Fruit fly (Drosophila melanogaster) whole organism, embryonic: ENCODE measurements around the gene CG32202.

Experiments used
- ATbp ChIP-seq: fragments of 200-800 bp; sonication (Bioruptor generic); optimal IDR thresholded peaks from 2 replicates; lab custom pipeline; 2017; ENCODE audit warnings: missing biosample characterization, mild to moderate bottlenecking, missing genetic modification characterization, missing genetic modification reagents
- CG11696 ChIP-seq: fragments of 200-800 bp; sonication (Bioruptor generic); IDR thresholded peaks from 2 replicates; pipeline ENCODE4 v1.3.6; 2022; ENCODE audit warnings: missing biosample characterization, missing genetic modification characterization
- CG1529 ChIP-seq: fragments of 200-800 bp; sonication (Bioruptor generic); optimal IDR thresholded peaks from 3 replicates; lab custom pipeline; 2018; ENCODE audit warnings: missing biosample characterization, missing genetic modification characterization
- CG7271 ChIP-seq: fragments of 200-800 bp; sonication (Bioruptor generic); optimal IDR thresholded peaks from 2 replicates; lab custom pipeline; 2018; ENCODE audit warnings: missing biosample characterization, mild to moderate bottlenecking, missing genetic modification characterization, moderate library complexity
- CG8281 ChIP-seq: fragments of 200-800 bp; sonication (Bioruptor generic); optimal IDR thresholded peaks from 2 replicates; lab custom pipeline; 2018; ENCODE audit warnings: missing biosample characterization, mild to moderate bottlenecking, missing genetic modification characterization, moderate library complexity
- Med ChIP-seq: fragments of 200-800 bp; sonication (Bioruptor generic); peaks from one replicate; lab custom pipeline; 2016; ENCODE audit warnings: missing biosample characterization, missing genetic modification characterization, mild to moderate bottlenecking, inconsistent platforms, moderate library complexity
- disco-r ChIP-seq: fragments of 200-800 bp; sonication (Bioruptor generic); optimal IDR thresholded peaks from 2 replicates; lab custom pipeline; 2016; ENCODE audit warnings: missing biosample characterization, missing genetic modification characterization
- en ChIP-seq: fragments of 200-800 bp; sonication (Bioruptor generic); optimal IDR thresholded peaks from 2 replicates; lab custom pipeline; 2016; ENCODE audit warnings: missing biosample characterization, missing genetic modification characterization
- fd96Cb ChIP-seq: fragments of 200-800 bp; sonication (Bioruptor generic); optimal IDR thresholded peaks from 2 replicates; lab custom pipeline; 2018; ENCODE audit warnings: missing biosample characterization, mild to moderate bottlenecking, missing genetic modification characterization, moderate library complexity
- grau ChIP-seq: fragments of 200-800 bp; optimal IDR thresholded peaks from 3 replicates; lab custom pipeline; 2019; ENCODE audit warnings: missing biosample characterization, mild to moderate bottlenecking, missing genetic modification characterization, moderate library complexity
- h ChIP-seq: fragments of >200 bp; optimal IDR thresholded peaks from 2 replicates; lab custom pipeline; 2017

- TF ChIP-seq CG8281 (tag; lab: Kevin White, UChicago) (no peak), fd96Cb (tag; lab: Kevin White, UChicago) (no peak), CG11696 (GFP tag; lab: Robert Waterston, UW) (no peak), Med (no peak), h (lab: Kevin White, UChicago) (no peak), grau (tag; lab: Kevin White, UChicago) (peak; percentile 32), disco-r (GFP tag; lab: Kevin White, UChicago) (no peak), CG1529 (GFP tag; lab: Kevin White, UChicago) (no peak), ATbp (GFP tag; lab: Kevin White, UChicago) (no peak), en (GFP tag; lab: Kevin White, UChicago) (no peak), CG7271 (tag; lab: Kevin White, UChicago) (no peak)
These were observed 47.1 kb upstream of the CG32202 start for dm6 chr3L:18634792-18635471.
